Fruit fly (Drosophila melanogaster) whole organism: ENCODE data around the gene CecB.

Experiments used
- CG8478 ChIP-seq: fragments of >200 bp; optimal IDR thresholded peaks from 2 replicates; lab custom pipeline; 2018; ENCODE audit warnings: inconsistent platforms
- Dll ChIP-seq: fragments of >200 bp; optimal IDR thresholded peaks from 2 replicates; lab custom pipeline; 2017
- EcR ChIP-seq, 2 experiments: fragments of >200 bp; optimal IDR thresholded peaks; 2 replicates each; lab custom pipeline; 2017; ENCODE audit warnings: missing biosample characterization in 2 of 2, missing genetic modification characterization in 2 of 2, missing genetic modification reagents in 2 of 2
- pan ChIP-seq: fragments of >200 bp; optimal IDR thresholded peaks from 2 replicates; lab custom pipeline; 2017
- psq ChIP-seq: fragments of >200 bp; optimal IDR thresholded peaks from 2 replicates; lab custom pipeline; 2017
- usp ChIP-seq: fragments of >200 bp; optimal IDR thresholded peaks from 2 replicates; lab custom pipeline; 2017; ENCODE audit warnings: missing biosample characterization, missing genetic modification characterization, mixed read lengths

dm6 chr3R:30258991-30259351 lies 45.4 kb upstream of the CecB start:
- TF ChIP-seq psq (lab: Kevin White, UChicago) (no peak), Dll (no peak), EcR (GFP tag; optimal IDR thresholded peaks at IDR 0.05; lab: Kevin White, UChicago) (no peak), usp (no peak), CG8478 (lab: Kevin White, UChicago) (no peak), pan (no peak)
